Worm (Caenorhabditis elegans) whole organism, L4 larva: Measurements from ENCODE around the gene F58H7.5.
"Not testable (repeated sequence)": the region's sequence is repeated elsewhere in the genome, so short reads cannot be mapped to it uniquely, and the experiment has no call there.

Experiments used
- D1046.2 ChIP-seq: fragments of 200-800 bp; sonication (Bioruptor generic); IDR thresholded peaks from 2 replicates; pipeline ENCODE4 v1.3.6; 2022; ENCODE audit warnings: missing genetic modification characterization, missing compliant biosample characterization
- F37D6.2 ChIP-seq: sonication (generic microtip); optimal IDR thresholded peaks from 2 replicates; lab custom pipeline; 2016; ENCODE audit warnings: mild to moderate bottlenecking, missing genetic modification characterization, missing compliant biosample characterization
- R02D3.7 ChIP-seq: fragments of 150-350 bp; sonication (generic microtip); optimal IDR thresholded peaks from 3 replicates; lab custom pipeline; 2014; ENCODE audit warnings: missing biosample characterization, missing genetic modification characterization
- T20F7.1 ChIP-seq: fragments of 200-800 bp; sonication (Bioruptor generic); optimal IDR thresholded peaks from 2 replicates; lab custom pipeline; 2018; ENCODE audit warnings: mild to moderate bottlenecking, missing genetic modification characterization, missing compliant biosample characterization
- Y5F2A.4 ChIP-seq: fragments of 200-800 bp; sonication (Bioruptor generic); optimal IDR thresholded peaks from 2 replicates; lab custom pipeline; 2018; ENCODE audit warnings: mild to moderate bottlenecking, missing genetic modification characterization, missing compliant biosample characterization
- ZK337.2 ChIP-seq: fragments of 200-800 bp; sonication (Bioruptor generic); IDR thresholded peaks from 2 replicates; pipeline ENCODE4 v1.3.6; 2022; ENCODE audit warnings: missing genetic modification reagents, missing genetic modification characterization, missing compliant biosample characterization
- aha-1 ChIP-seq: fragments of 150-350 bp; peaks from one replicate; lab custom pipeline; 2014; ENCODE audit warnings: missing biosample characterization, missing genetic modification characterization
- arid-1 ChIP-seq: fragments of 200-800 bp; sonication (Bioruptor generic); conservative IDR thresholded peaks from 2 replicates; pipeline ENCODE4 v1.3.6; 2022; ENCODE audit warnings: missing genetic modification reagents, missing genetic modification characterization, missing compliant biosample characterization
- attf-4 ChIP-seq: sonication (generic microtip); optimal IDR thresholded peaks from 3 replicates; lab custom pipeline; 2017; ENCODE audit warnings: missing biosample characterization, missing genetic modification characterization
- ceh-28 ChIP-seq: fragments of 150-350 bp; optimal IDR thresholded peaks from 2 replicates; lab custom pipeline; 2014; ENCODE audit warnings: missing biosample characterization, missing genetic modification reagents, missing genetic modification characterization
- ces-1 ChIP-seq: fragments of 150-350 bp; sonication (generic microtip); optimal IDR thresholded peaks from 4 replicates; lab custom pipeline; 2014; ENCODE audit warnings: missing biosample characterization, missing genetic modification reagents, missing genetic modification characterization
- daf-16 ChIP-seq, 3 experiments: sonication (generic microtip); optimal IDR thresholded peaks; 2 replicates each; lab custom pipeline; 2016 to 2017; ENCODE audit warnings: missing genetic modification characterization in 3 of 3, missing genetic modification reagents in 3 of 3, mild to moderate bottlenecking in 2 of 3, missing compliant biosample characterization in 2 of 3, missing biosample characterization in 1 of 3, moderate library complexity in 1 of 3
- daf-19 ChIP-seq: fragments of 200-800 bp; sonication (Bioruptor generic); conservative IDR thresholded peaks from 2 replicates; pipeline ENCODE4 v1.3.6; 2022; ENCODE audit warnings: missing genetic modification characterization, missing compliant biosample characterization
- daf-8 ChIP-seq: fragments of 200-800 bp; sonication (Bioruptor generic); IDR thresholded peaks from 2 replicates; pipeline ENCODE4 v1.3.6; 2022; ENCODE audit warnings: missing genetic modification characterization, missing compliant biosample characterization
- dmd-8 ChIP-seq: fragments of 200-800 bp; sonication (Bioruptor generic); IDR thresholded peaks from 2 replicates; pipeline ENCODE4 v1.3.6; 2022; ENCODE audit warnings: missing genetic modification characterization, missing compliant biosample characterization
- dmd-9 ChIP-seq: fragments of 200-800 bp; sonication (Bioruptor generic); IDR thresholded peaks from 2 replicates; pipeline ENCODE4 v1.3.6; 2022; ENCODE audit warnings: missing genetic modification reagents, missing genetic modification characterization, missing compliant biosample characterization
- dpl-1 ChIP-seq: fragments of 150-350 bp; optimal IDR thresholded peaks from 2 replicates; lab custom pipeline; 2014; ENCODE audit warnings: missing biosample characterization, missing genetic modification reagents, missing genetic modification characterization
- duxl-1 ChIP-seq: sonication (generic microtip); optimal IDR thresholded peaks from 2 replicates; lab custom pipeline; 2016; ENCODE audit warnings: mild to moderate bottlenecking, missing genetic modification characterization, moderate library complexity, missing compliant biosample characterization; ENCODE audit not compliant: poor library complexity
- dve-1 ChIP-seq: sonication (generic microtip); optimal IDR thresholded peaks from 2 replicates; lab custom pipeline; 2017; ENCODE audit warnings: antibody characterized with exemption, mild to moderate bottlenecking, missing genetic modification characterization, missing compliant biosample characterization; ENCODE audit not compliant: insufficient read depth
- fkh-10 ChIP-seq: fragments of 150-350 bp; optimal IDR thresholded peaks from 2 replicates; lab custom pipeline; 2014; ENCODE audit warnings: missing biosample characterization, missing genetic modification reagents, missing genetic modification characterization
- fos-1 ChIP-seq: fragments of 150-350 bp; optimal IDR thresholded peaks from 2 replicates; lab custom pipeline; 2014; ENCODE audit warnings: missing biosample characterization, missing genetic modification characterization
- hlh-11 ChIP-seq: fragments of 200-800 bp; sonication (Bioruptor generic); optimal IDR thresholded peaks from 2 replicates; lab custom pipeline; 2018; ENCODE audit warnings: mild to moderate bottlenecking, missing genetic modification characterization, missing compliant biosample characterization
- lin-29 ChIP-seq: fragments of 200-800 bp; sonication (Bioruptor generic); IDR thresholded peaks from 2 replicates; pipeline ENCODE4 v1.3.6; 2022; ENCODE audit warnings: missing genetic modification reagents, missing genetic modification characterization, missing compliant biosample characterization
- madf-9 ChIP-seq: fragments of 200-800 bp; sonication (Bioruptor generic); conservative IDR thresholded peaks from 2 replicates; pipeline ENCODE4 v1.3.6; 2022; ENCODE audit warnings: missing genetic modification reagents, missing genetic modification characterization, missing compliant biosample characterization
- mxl-2 ChIP-seq: fragments of 200-800 bp; sonication (Bioruptor generic); conservative IDR thresholded peaks from 2 replicates; pipeline ENCODE4 v1.3.6; 2022; ENCODE audit warnings: missing genetic modification reagents, missing genetic modification characterization, missing compliant biosample characterization
- nhr-111 ChIP-seq: fragments of 200-800 bp; sonication (Bioruptor generic); optimal IDR thresholded peaks from 2 replicates; lab custom pipeline; 2018; ENCODE audit warnings: mild to moderate bottlenecking, missing genetic modification characterization, missing compliant biosample characterization
- nhr-237 ChIP-seq: sonication (generic microtip); optimal IDR thresholded peaks from 2 replicates; lab custom pipeline; 2017; ENCODE audit warnings: missing biosample characterization, missing genetic modification characterization
- nhr-48 ChIP-seq: sonication (generic microtip); optimal IDR thresholded peaks from 2 replicates; lab custom pipeline; 2016; ENCODE audit warnings: mild to moderate bottlenecking, missing genetic modification characterization, missing compliant biosample characterization
- saeg-2 ChIP-seq: fragments of 200-800 bp; sonication (Bioruptor generic); IDR thresholded peaks from 2 replicates; pipeline ENCODE4 v1.3.6; 2022; ENCODE audit warnings: missing genetic modification reagents, missing genetic modification characterization, missing compliant biosample characterization
- snpc-4 ChIP-seq: fragments of 150-350 bp; optimal IDR thresholded peaks from 2 replicates; lab custom pipeline; 2014; ENCODE audit warnings: missing biosample characterization, missing genetic modification characterization
- unc-130 ChIP-seq: sonication (generic microtip); optimal IDR thresholded peaks from 2 replicates; lab custom pipeline; 2016; ENCODE audit warnings: missing genetic modification reagents, missing genetic modification characterization, missing compliant biosample characterization
- unc-62 ChIP-seq, 3 experiments: fragments of 150-350 bp in 1 of 3; sonication (generic microtip); optimal IDR thresholded peaks in 2 of 3; peaks in 1 of 3; 1 replicate in 1 of 3; 2 replicates in 2 of 3; lab custom pipeline; 2014 to 2017; ENCODE audit warnings: missing biosample characterization in 3 of 3, missing genetic modification characterization in 3 of 3, missing genetic modification reagents in 3 of 3, missing genotype in 1 of 3
- zag-1 ChIP-seq: fragments of 150-350 bp; optimal IDR thresholded peaks from 2 replicates; lab custom pipeline; 2014; ENCODE audit warnings: missing biosample characterization, missing genetic modification characterization
- zfp-3 ChIP-seq: fragments of 200-800 bp; sonication (Bioruptor generic); conservative IDR thresholded peaks from 2 replicates; pipeline ENCODE4 v1.3.6; 2022; ENCODE audit warnings: missing genetic modification reagents, missing genetic modification characterization, missing compliant biosample characterization
- zip-11 ChIP-seq: fragments of 200-800 bp; sonication (Bioruptor generic); IDR thresholded peaks from 2 replicates; pipeline ENCODE4 v1.3.6; 2022; ENCODE audit warnings: missing genetic modification characterization, missing compliant biosample characterization

The F58H7.5 gene

DNA sequence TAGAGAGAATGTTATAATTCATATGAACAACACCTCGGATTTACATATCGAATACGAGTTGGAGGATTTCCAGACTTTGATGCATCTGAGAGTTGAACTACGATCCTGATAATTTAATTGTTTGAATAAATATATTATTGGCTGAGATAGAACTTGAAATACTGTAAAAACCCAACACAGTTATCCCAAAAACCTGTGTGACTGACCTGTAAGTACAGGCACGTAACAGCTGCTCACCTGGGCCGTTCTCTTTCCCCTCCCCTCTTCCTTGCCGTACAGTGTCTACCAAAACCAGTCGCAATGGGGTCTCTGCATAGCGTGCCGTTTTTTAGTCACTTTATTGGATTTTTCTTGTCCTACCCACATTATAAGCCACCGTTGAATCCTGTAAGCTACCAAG is 14.8 kb upstream of the F58H7.5 start, which contains the start of gene fbxc-12:
Gene fbxc-12 (plus strand): TSS at position 301 of the 400 bp plus-strand sequence.
- not testable (repeated sequence) for TF ChIP-seq zfp-3 (GFP tag; lab: Robert Waterston, UW); nhr-237; Y5F2A.4 (GFP tag; lab: Kevin White, UChicago)

DNA sequence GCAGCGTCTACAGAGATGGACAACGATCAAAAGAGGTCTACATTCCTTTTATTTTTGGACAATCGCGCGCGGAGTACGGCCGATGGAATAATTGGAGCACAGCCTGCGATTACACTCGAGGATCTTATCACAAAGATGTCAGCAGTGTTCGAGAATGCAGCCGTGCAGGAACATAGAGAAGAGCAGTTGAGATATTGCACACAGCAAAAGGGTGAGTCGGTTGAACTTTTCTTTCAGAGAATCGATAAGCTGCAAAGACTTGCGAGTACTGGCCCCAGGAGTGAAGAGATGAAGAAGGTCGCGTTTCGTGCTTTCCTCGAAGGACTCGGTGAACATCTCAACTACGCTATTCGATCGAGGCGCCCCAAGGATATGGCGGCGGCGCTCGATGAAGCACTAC is 4.9 kb upstream of the F58H7.5 start:
- TF ChIP-seq R02D3.7 (tag; lab: Kevin White, UChicago) (no peak), unc-130 (no peak), madf-9 (GFP tag; lab: Robert Waterston, UW) (no peak), fos-1 (tag; lab: Kevin White, UChicago) (no peak), attf-4 (tag; lab: Kevin White, UChicago) (no peak), nhr-111 (GFP tag; lab: Kevin White, UChicago) (no peak), ceh-28 (tag; lab: Kevin White, UChicago) (no peak), D1046.2 (GFP tag; lab: Robert Waterston, UW) (0 out of 2 replicates have a peak, but pooled peaks have one; percentile 60), aha-1 (peak; percentile 84), daf-16 (GFP tag; optimal IDR thresholded peaks at IDR 0.05; lab: Kevin White, UChicago) (no peak), daf-16 (tag; optimal IDR thresholded peaks at IDR 0.05; lab: Kevin White, UChicago) (no peak), duxl-1 (tag; lab: Kevin White, UChicago) (no peak), snpc-4 (tag; lab: Kevin White, UChicago) (no peak), zip-11 (GFP tag; lab: Robert Waterston, UW) (no peak)
- TF ChIP-seq, all 104 proteins: peak for 2

DNA sequence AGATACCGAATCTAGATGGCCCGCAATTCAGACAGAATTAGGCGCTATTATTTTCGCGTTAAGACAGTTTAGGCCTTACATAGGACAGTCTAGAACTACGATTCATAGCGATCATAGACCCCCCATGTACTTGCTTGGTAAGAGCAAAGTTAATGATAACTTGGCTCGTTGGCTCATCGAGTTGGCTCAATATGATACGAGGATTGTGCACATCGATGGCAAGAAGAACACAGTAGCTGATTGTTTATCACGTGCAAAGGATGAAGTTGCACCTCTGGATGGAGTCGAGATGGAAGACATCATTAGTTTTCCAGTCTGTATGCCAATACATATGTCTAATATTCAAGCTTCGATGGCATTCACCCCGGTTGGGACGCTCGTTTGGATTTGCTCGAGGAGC is 2.1 kb upstream of the F58H7.5 start:
- TF ChIP-seq unc-130 (no peak), unc-62 (GFP tag; optimal IDR thresholded peaks at IDR 0.05 in 1 of 2; lab: Kevin White, UChicago) (peak in 1 of 2 experiments; percentile 91), unc-62 (tag; optimal IDR thresholded peaks at IDR 0.05; lab: Kevin White, UChicago) (no peak)

DNA sequence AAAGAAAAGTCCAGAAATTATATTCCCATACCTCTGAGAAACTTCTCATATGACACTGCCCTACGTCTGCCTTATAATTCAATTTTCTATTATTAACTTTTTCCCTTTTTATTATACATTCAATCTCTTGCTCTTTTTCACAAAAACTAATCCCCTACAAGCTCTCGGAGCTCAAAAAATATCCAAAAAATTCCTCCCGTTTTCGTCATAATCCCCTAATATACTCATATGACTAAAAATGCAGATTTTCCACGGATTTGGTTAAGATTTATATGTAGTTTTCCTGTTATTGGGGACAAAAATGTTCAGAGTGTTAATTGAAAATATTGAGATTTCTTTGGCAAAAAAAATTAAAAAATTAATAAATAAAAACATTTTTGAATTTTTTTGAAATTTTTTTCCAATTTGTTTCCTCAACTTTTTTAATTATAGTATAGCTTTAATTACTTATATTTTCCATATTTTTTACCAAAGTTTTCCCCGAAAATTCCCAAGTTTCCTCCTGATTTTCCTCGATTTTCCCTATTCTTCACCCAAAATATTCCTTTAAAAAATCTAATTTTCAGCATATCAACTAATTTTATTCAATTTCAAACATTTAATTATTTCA is 4.6 kb downstream of the F58H7.5 start, which contains the start of gene lgc-30:
Gene lgc-30 (plus strand): TSS at position 560 of the 610 bp plus-strand sequence.
- TF ChIP-seq dpl-1 (GFP tag; lab: Kevin White, UChicago) = no peak
- TF ChIP-seq ZK337.2 (GFP tag; lab: Robert Waterston, UW) = no peak
- TF ChIP-seq daf-19 (GFP tag; lab: Robert Waterston, UW) = no peak
- no peak for TF ChIP-seq duxl-1 (tag; lab: Kevin White, UChicago)
- TF ChIP-seq daf-8 (GFP tag; lab: Robert Waterston, UW) = no peak
- TF ChIP-seq lin-29 (GFP tag; lab: Robert Waterston, UW) = no peak
- TF ChIP-seq arid-1 = no peak

DNA sequence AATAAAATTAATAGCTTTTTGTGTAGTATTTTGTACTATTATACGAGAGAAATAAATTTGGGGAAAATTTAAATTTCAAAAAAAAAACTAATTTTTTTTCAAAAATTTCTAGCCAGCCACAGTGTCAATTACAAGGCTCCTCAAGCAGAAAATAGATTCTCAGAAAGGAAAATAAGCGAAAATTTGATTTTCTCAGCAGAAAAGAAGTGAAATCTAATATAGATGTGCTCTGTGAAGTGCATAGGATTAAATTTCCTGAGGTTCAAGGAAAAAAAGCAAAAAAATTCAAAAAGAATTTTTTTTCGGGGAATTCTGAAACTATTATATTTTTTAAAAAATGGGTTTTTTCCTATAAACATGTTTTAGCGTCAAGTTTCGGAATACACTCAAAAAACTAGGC is 7.7 kb downstream of the F58H7.5 start:
- TF ChIP-seq attf-4 (tag; lab: Kevin White, UChicago) (no peak), dmd-8 (no peak), dmd-9 (GFP tag; lab: Robert Waterston, UW) (no peak), nhr-48 (no peak), zag-1 (tag; lab: Kevin White, UChicago) (no peak), T20F7.1 (GFP tag; lab: Kevin White, UChicago) (no peak), F37D6.2 (tag; lab: Kevin White, UChicago) (no peak), saeg-2 (GFP tag; lab: Robert Waterston, UW) (no peak), fkh-10 (GFP tag; lab: Kevin White, UChicago) (peak; percentile 84), dve-1 (tag; lab: Kevin White, UChicago) (no peak), ces-1 (GFP tag; lab: Kevin White, UChicago) (peak; percentile 83), mxl-2 (GFP tag; lab: Robert Waterston, UW) (no peak), hlh-11 (tag; lab: Kevin White, UChicago) (no peak)
